Worm (Caenorhabditis elegans): ENCODE data around the gene T05C1.2.

Gene T05C1.2

DNA sequence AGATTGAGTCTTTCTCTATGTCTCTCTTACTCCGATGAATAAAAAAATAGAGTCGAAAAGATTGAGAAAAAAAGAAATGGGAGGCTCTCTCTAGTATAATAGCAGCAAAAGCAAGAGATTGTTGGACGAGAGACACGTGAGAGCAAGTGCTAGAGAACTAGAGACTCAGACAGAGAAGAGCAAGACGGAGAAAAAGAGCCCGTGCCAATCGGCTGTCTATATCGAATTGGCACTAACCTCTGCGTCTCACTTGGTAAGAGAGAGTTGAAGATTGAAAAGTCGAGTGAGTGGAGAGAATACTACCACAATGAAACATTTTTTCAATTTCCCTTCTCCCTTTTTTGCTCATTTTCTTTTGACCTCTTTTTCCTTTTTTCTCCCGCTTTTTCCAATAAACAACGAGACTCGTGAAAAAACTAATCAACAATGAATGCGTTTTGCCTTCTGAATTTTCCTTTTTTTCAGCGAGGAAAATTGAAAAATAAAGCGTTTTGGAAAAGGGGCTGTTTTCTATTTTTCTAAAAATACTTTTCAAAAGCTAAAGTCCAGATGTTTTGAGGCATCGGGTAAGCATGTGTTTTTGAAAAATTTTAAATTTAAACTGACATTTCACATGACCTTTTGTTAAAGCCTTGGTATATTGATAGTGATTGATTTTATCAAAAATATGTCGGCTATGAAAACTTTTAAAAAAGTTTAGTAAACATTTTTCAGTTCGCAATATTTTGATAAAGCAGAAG lies 24.8 kb upstream of the T05C1.2 start (continued):
- peak; percentile 93 for TF ChIP-seq nfya-1 (tag; optimal IDR thresholded peaks at IDR 0.05; ENCODE audit: insufficient read depth)
- peak; percentile 28 for TF ChIP-seq jun-1 (tag; optimal IDR thresholded peaks at IDR 0.05)
- TF ChIP-seq nhr-25 (tag; optimal IDR thresholded peaks at IDR 0.05), result no peak
- TF ChIP-seq fos-1 (tag; optimal IDR thresholded peaks at IDR 0.05), result no peak
- no peak for TF ChIP-seq nhr-28 (tag; optimal IDR thresholded peaks at IDR 0.05)
- TF ChIP-seq zag-1 (tag; optimal IDR thresholded peaks at IDR 0.05), result no peak
- no peak for TF ChIP-seq lsy-12 (tag; optimal IDR thresholded peaks at IDR 0.05)

DNA sequence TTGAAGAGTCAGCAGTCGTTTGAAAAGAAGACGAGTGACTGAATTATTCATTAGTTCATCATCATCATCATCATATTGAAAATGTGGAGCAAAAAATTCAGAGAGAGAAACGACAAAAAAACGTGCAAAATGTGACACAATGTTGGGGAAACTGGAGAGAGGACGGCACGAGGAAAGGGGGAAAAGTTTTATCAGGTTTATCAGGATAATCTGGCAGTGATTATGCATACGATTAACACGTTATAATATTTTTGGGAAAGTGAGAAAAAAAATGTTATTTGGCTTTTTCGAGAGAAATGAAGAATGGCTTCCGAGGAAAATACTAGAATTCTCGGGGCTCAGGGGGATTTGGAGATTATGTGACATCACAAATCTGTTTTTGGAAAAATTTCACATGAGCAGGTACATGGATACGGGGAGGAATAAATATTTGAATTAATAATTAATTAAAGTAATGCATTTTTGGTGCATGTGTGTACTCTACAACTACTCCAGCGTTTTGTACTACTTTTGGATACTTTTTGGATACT lies 23.2 kb upstream of the T05C1.2 start, which contains the start of gene camt-1:
TSS of gene camt-1 (minus strand) at position 51 of the 530 bp plus-strand sequence.
- TF ChIP-seq elt-2 (tag; optimal IDR thresholded peaks at IDR 0.05) (no peak), ceh-9 (tag; optimal IDR thresholded peaks at IDR 0.05) (no peak), mml-1 (tag; optimal IDR thresholded peaks at IDR 0.05) (no peak), daf-12 (tag; optimal IDR thresholded peaks at IDR 0.05) (no peak), tbx-2 (tag; optimal IDR thresholded peaks at IDR 0.05) (no peak), egl-27 (tag; optimal IDR thresholded peaks at IDR 0.05) (no peak), jun-1 (tag; optimal IDR thresholded peaks at IDR 0.05) (no peak), nhr-43 (tag; optimal IDR thresholded peaks at IDR 0.05; ENCODE audit: poor library complexity, severe bottlenecking) (no peak), skn-1 (tag; optimal IDR thresholded peaks at IDR 0.05) (no peak), nhr-77 (tag; optimal IDR thresholded peaks at IDR 0.05) (no peak), nhr-25 (tag; optimal IDR thresholded peaks at IDR 0.05) (no peak), unc-62 (GFP tag; optimal IDR thresholded peaks at IDR 0.05) (no peak), egl-5 (tag; optimal IDR thresholded peaks at IDR 0.05) (no peak)

DNA sequence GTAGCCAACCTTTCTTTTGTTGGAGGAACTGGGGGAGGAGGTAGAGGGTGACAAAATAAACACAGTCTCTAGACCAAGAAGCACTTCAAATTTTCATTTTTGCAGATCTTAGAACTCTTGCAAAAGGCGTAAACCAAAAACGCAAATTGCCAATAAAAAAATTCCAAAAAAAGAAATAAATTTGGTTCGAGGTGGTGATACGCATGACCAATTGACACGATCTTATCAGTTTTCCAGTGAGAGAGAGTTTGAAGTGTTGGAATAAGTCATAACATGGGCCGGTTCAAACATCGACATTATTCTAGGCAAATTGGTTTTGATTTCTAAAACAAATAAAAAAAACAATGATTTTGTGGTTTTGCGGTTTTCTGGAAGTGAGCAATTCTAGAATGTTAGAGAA lies 13.9 kb upstream of the T05C1.2 start:
- TF ChIP-seq elt-2 (tag; optimal IDR thresholded peaks at IDR 0.05) (peak; percentile 59), elt-1 (tag; optimal IDR thresholded peaks at IDR 0.05) (no peak)

DNA sequence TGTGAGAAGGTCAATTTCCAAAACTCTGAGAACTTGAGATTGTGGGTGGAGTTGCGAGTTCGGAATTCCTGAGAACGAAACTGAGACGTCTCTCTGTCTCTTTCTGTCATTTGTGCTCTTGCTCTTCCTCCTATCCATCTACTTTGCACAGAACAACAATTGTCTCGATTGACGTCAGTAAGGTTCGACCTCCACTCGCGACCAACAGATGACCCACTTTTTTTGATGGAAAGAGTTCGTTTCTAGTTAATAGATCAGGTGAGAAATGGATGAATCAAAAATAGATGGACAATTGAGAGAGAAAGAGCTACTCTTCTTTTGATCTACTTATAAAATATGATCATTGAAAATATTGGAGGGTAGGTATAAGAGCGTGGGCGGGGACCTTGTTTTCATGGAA lies 12.6 kb upstream of the T05C1.2 start:
- peak; percentile 31 for TF ChIP-seq lin-39 (tag; optimal IDR thresholded peaks at IDR 0.05)
- TF ChIP-seq nfya-1 (tag; optimal IDR thresholded peaks at IDR 0.05; ENCODE audit: insufficient read depth), result peak; percentile 19
- TF ChIP-seq ceh-9 (tag; optimal IDR thresholded peaks at IDR 0.05), result no peak

DNA sequence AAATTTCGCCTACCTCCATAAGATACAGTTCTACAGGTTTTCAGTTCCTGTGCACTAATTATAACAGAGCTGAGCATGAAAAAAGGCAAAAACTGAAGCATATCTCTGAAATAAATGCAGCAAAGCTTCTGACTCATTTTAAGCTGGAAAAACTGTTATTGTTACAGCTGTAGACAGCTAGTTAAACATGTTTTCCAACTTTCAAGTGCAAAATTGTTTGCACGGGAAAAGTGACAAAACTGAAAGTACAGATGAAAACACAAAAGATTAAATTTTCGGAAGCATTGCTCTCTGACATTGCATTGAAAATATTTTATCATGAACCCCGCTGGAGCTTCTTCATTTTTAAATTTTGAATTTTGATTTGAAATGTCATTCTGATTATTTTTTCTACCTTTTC lies 8.8 kb upstream of the T05C1.2 start, which contains the start of gene T05C1.5:
TSS of gene T05C1.5 (minus strand) at position 101 of the 400 bp plus-strand sequence.
- TF ChIP-seq ceh-16 (tag; optimal IDR thresholded peaks at IDR 0.05), result no peak
- no peak for TF ChIP-seq nfya-1 (tag; optimal IDR thresholded peaks at IDR 0.05; ENCODE audit: insufficient read depth)
- no peak for TF ChIP-seq ceh-9 (tag; optimal IDR thresholded peaks at IDR 0.05)
- no peak for TF ChIP-seq lin-39 (tag; optimal IDR thresholded peaks at IDR 0.05)
- no peak for TF ChIP-seq elt-2 (tag; optimal IDR thresholded peaks at IDR 0.05)
- TF ChIP-seq ceh-82 (tag; optimal IDR thresholded peaks at IDR 0.05), result no peak
- no peak for TF ChIP-seq mml-1 (tag; optimal IDR thresholded peaks at IDR 0.05)
- no peak for TF ChIP-seq pqm-1 (tag; optimal IDR thresholded peaks at IDR 0.05)
- no peak for TF ChIP-seq nhr-76 (tag; optimal IDR thresholded peaks at IDR 0.05)
- no peak for TF ChIP-seq zag-1 (tag; optimal IDR thresholded peaks at IDR 0.05)
- no peak for TF ChIP-seq skn-1 (tag; optimal IDR thresholded peaks at IDR 0.05)
- TF ChIP-seq fos-1 (tag; optimal IDR thresholded peaks at IDR 0.05), result no peak
- no peak for TF ChIP-seq nhr-43 (tag; optimal IDR thresholded peaks at IDR 0.05; ENCODE audit: poor library complexity, severe bottlenecking)
- TF ChIP-seq aly-2 (tag; optimal IDR thresholded peaks at IDR 0.05), result no peak

DNA sequence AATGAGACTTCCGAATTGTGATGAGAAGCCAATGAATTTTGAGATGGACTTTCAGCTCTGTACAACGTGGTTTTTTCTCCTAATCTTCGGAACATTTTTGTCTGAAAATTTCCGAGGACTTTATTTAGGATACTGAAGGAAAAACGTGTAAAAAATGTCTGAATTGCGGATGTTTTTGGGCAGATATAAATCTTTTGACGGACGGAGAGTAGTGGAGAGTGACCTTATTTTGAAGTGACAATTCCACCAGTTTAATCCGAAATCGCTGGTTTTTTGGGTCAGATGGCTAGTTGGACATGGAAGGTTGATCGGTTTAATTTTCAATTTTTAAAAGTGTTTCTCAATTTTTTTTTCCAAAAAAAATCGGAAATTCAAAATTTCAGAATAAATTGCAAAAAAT lies 7.4 kb upstream of the T05C1.2 start, which contains the start of gene T05C1.3:
TSS of gene T05C1.3 (minus strand) at position 101 of the 400 bp plus-strand sequence.
- no peak for TF ChIP-seq nhr-67 (tag; optimal IDR thresholded peaks at IDR 0.05)

DNA sequence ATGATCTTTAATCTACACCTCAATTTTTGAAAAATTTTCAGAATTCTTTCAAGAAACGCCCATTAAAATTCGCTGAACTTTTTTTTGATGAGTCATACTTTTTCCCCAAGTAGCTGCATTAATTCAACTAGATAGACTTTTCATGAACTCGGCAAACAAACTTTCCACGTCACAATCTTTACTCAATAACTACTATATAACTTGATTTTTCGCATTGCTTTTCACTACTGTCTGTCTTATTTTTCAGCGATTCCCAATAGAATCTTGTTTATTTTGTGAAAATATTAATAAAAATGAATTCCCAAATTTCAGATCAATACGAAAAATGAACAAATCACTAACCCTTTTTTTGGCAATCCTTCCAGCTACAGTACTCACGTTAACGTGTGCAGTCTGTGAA lies 3.6 kb downstream of the T05C1.2 start, which contains the start of gene T05C1.1:
TSS of gene T05C1.1 (plus strand) at position 301 of the 400 bp plus-strand sequence.
- TF ChIP-seq nhr-76 (tag; optimal IDR thresholded peaks at IDR 0.05) (no peak), nhr-43 (tag; optimal IDR thresholded peaks at IDR 0.05; ENCODE audit: poor library complexity, severe bottlenecking) (no peak), fos-1 (tag; optimal IDR thresholded peaks at IDR 0.05) (no peak), nhr-28 (tag; optimal IDR thresholded peaks at IDR 0.05) (no peak), mdl-1 (tag; optimal IDR thresholded peaks at IDR 0.05) (no peak), lin-15B (tag; optimal IDR thresholded peaks at IDR 0.05) (no peak), nhr-25 (tag; optimal IDR thresholded peaks at IDR 0.05) (no peak), lin-39 (tag; optimal IDR thresholded peaks at IDR 0.05) (no peak)

Data from whole organism, L3 larva.